Worm (Caenorhabditis elegans): ENCODE results near the gene sec-10.

- TF ChIP-seq pqm-1 (tag; optimal IDR thresholded peaks at IDR 0.05) (no peak), zag-1 (tag; optimal IDR thresholded peaks at IDR 0.05) (no peak)
Measured at ce11 chrIV:7775725-7776124, 6.6 kb downstream of the sec-10 start, which contains the start of gene swd-2.1.
